Worm (Caenorhabditis elegans): Measurements from ENCODE around the gene F38B6.7.

F38B6.7 gene

DNA sequence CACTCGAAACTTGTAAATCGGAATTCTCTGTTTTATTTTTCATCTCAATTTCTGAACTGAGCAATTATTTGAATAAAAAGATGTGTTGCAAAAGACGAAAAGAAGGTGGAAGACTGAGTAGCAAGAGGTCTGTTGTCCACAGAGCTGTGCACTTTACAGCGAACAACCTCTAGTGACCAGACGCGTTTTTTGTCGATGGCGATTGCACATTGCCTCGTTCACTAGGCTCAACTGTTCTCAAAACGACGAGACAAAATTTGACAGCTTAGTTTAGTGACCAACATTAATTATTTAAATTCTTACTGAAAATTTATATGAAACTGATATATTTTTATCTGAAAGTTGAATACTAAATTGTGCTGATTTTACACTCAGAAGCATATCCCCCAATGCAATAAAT is 35.0 kb upstream of the F38B6.7 start, which contains the start of gene R03E9.2:
Gene R03E9.2 (minus strand): TSS at position 101 of the 400 bp plus-strand sequence.
- no peak for TF ChIP-seq vab-7 (GFP tag; IDR thresholded peaks at IDR 0.05)

- TF ChIP-seq F37D6.2 (tag; optimal IDR thresholded peaks at IDR 0.05) (no peak), duxl-1 (tag; optimal IDR thresholded peaks at IDR 0.05; ENCODE audit: poor library complexity) (no peak), egl-43 (GFP tag; IDR thresholded peaks at IDR 0.05) (no peak), lsy-2 (tag; optimal IDR thresholded peaks at IDR 0.05) (peak in 1 of 2 experiments; percentile 48), lim-7 (GFP tag; IDR thresholded peaks at IDR 0.05) (no peak), dmd-6 (GFP tag; IDR thresholded peaks at IDR 0.05) (no peak), daf-19 (GFP tag; conservative IDR thresholded peaks at IDR 0.05) (no peak), nhr-41 (GFP tag; IDR thresholded peaks at IDR 0.05) (no peak), jun-1 (tag; optimal IDR thresholded peaks at IDR 0.05) (no peak), fos-1 (tag; optimal IDR thresholded peaks at IDR 0.05) (no peak), ceh-82 (tag; optimal IDR thresholded peaks at IDR 0.05) (no peak), ceh-44 (GFP tag; IDR thresholded peaks at IDR 0.05) (no peak), mdl-1 (tag; optimal IDR thresholded peaks at IDR 0.05) (peak; percentile 41 to 98), hlh-30 (tag; optimal IDR thresholded peaks at IDR 0.05; ENCODE audit: insufficient read depth) (peak; percentile 84), fkh-10 (GFP tag; optimal IDR thresholded peaks at IDR 0.05) (no peak), zfp-3 (GFP tag; conservative IDR thresholded peaks at IDR 0.05) (no peak), zip-11 (GFP tag; IDR thresholded peaks at IDR 0.05) (no peak), Y105C5A.15 (GFP tag; IDR thresholded peaks at IDR 0.05) (no peak), mes-2 (tag; optimal IDR thresholded peaks at IDR 0.05; ENCODE audit: poor library complexity, severe bottlenecking) (peak; percentile 45), nhr-10 (tag; optimal IDR thresholded peaks at IDR 0.05) (no peak), nhr-102 (tag; optimal IDR thresholded peaks at IDR 0.05) (no peak), F49E8.2 (tag; optimal IDR thresholded peaks at IDR 0.05; ENCODE audit: borderline replicate concordance) (no peak), lin-38 (GFP tag; IDR thresholded peaks at IDR 0.05) (peak; percentile 45), nhr-76 (tag; optimal IDR thresholded peaks at IDR 0.05) (no peak), mep-1 (tag; optimal IDR thresholded peaks at IDR 0.05) (peak; percentile 41), snpc-4 (tag; optimal IDR thresholded peaks at IDR 0.05) (no peak), hlh-11 (tag; optimal IDR thresholded peaks at IDR 0.05) (peak; percentile 68), ctbp-1 (GFP tag; IDR thresholded peaks at IDR 0.05) (no peak), nhr-42 (GFP tag; IDR thresholded peaks at IDR 0.05) (no peak), zip-2 (tag; optimal IDR thresholded peaks at IDR 0.05) (no peak), dve-1 (tag; optimal IDR thresholded peaks at IDR 0.05; ENCODE audit: insufficient read depth) (peak; percentile 23), pqm-1 (tag; optimal IDR thresholded peaks at IDR 0.05) (no peak), mxl-3 (GFP tag; optimal IDR thresholded peaks at IDR 0.05) (no peak), nhr-48 (tag; optimal IDR thresholded peaks at IDR 0.05) (no peak), madf-9 (GFP tag; conservative IDR thresholded peaks at IDR 0.05) (no peak), attf-4 (tag; optimal IDR thresholded peaks at IDR 0.05) (no peak), arid-1 (GFP tag; conservative IDR thresholded peaks at IDR 0.05) (no peak), aha-1 (tag) (no peak), sdz-12 (GFP tag; optimal IDR thresholded peaks at IDR 0.05) (no peak), snpc-1.2 (GFP tag; IDR thresholded peaks at IDR 0.05) (no peak), lir-3 (tag; optimal IDR thresholded peaks at IDR 0.05) (no peak), dmd-9 (GFP tag; IDR thresholded peaks at IDR 0.05) (no peak), Y75B8A.6 (GFP tag; IDR thresholded peaks at IDR 0.05) (no peak), php-3 (GFP tag; IDR thresholded peaks at IDR 0.05) (no peak), daf-8 (GFP tag; IDR thresholded peaks at IDR 0.05) (no peak), nhr-77 (tag; optimal IDR thresholded peaks at IDR 0.05) (no peak), Y48G9A.11 (GFP tag; IDR thresholded peaks at IDR 0.05) (no peak), spr-1 (tag; optimal IDR thresholded peaks at IDR 0.05) (no peak), nhr-111 (GFP tag; optimal IDR thresholded peaks at IDR 0.05) (no peak)
Observed at ce11 chrX:6729593-6729992, 31.4 kb upstream of the F38B6.7 start, which contains the start of gene K11G12.6. Gene K11G12.6 (minus strand): TSS chrX:6729657.

Measured in whole organism, L4 larva.